Fruit fly (Drosophila melanogaster) whole organism, embryonic: ENCODE data around the gene RpL6.

Experiments
- Antp ChIP-seq: fragments of 200-800 bp; sonication (Bioruptor generic); optimal IDR thresholded peaks from 3 replicates; lab custom pipeline; 2016; ENCODE audit warnings: missing biosample characterization, missing genetic modification characterization
- BtbVII ChIP-seq: fragments of 200-800 bp; sonication (Bioruptor generic); optimal IDR thresholded peaks from 3 replicates; lab custom pipeline; 2017; ENCODE audit warnings: missing biosample characterization, mild to moderate bottlenecking, missing genetic modification characterization
- CG12104 ChIP-seq: fragments of 200-800 bp; sonication (Bioruptor generic); optimal IDR thresholded peaks from 3 replicates; lab custom pipeline; 2016; ENCODE audit warnings: missing biosample characterization, missing genetic modification characterization
- CG12219 ChIP-seq: fragments of 200-800 bp; sonication (Bioruptor generic); optimal IDR thresholded peaks from 3 replicates; lab custom pipeline; 2018; ENCODE audit warnings: missing biosample characterization, mild to moderate bottlenecking, missing genetic modification characterization
- CG12769 ChIP-seq: fragments of 200-800 bp; sonication (Bioruptor generic); optimal IDR thresholded peaks from 2 replicates; lab custom pipeline; 2019; ENCODE audit warnings: missing biosample characterization, mild to moderate bottlenecking, missing genetic modification characterization, moderate library complexity
- CG14667 ChIP-seq: fragments of 200-800 bp; sonication (Bioruptor generic); IDR thresholded peaks from 2 replicates; pipeline ENCODE4 v1.3.6; 2022; ENCODE audit warnings: missing biosample characterization, missing genetic modification characterization
- CG14710 ChIP-seq: fragments of 200-800 bp; sonication (Bioruptor generic); optimal IDR thresholded peaks from 3 replicates; lab custom pipeline; 2019; ENCODE audit warnings: missing biosample characterization, mild to moderate bottlenecking, missing genetic modification characterization, moderate library complexity
- CG15011 ChIP-seq: fragments of 200-800 bp; sonication (Bioruptor generic); optimal IDR thresholded peaks from 3 replicates; lab custom pipeline; 2018; ENCODE audit warnings: missing biosample characterization, mild to moderate bottlenecking, missing genetic modification characterization
- CG18011 ChIP-seq: fragments of 200-800 bp; sonication (Bioruptor generic); optimal IDR thresholded peaks from 2 replicates; lab custom pipeline; 2017; ENCODE audit warnings: missing biosample characterization, missing genetic modification characterization, mild to moderate bottlenecking, moderate library complexity, missing genotype
- CG18599 ChIP-seq: fragments of 200-800 bp; sonication (Bioruptor generic); optimal IDR thresholded peaks from 3 replicates; lab custom pipeline; 2017; ENCODE audit warnings: missing biosample characterization, missing genetic modification characterization, mild to moderate bottlenecking, moderate library complexity, missing genetic modification reagents
- CG2129 ChIP-seq: fragments of 200-800 bp; sonication (Bioruptor generic); IDR thresholded peaks from 2 replicates; pipeline ENCODE4 v1.3.6; 2022; ENCODE audit warnings: missing biosample characterization, missing genetic modification characterization; ENCODE audit not compliant: partially characterized antibody
- CG2202 ChIP-seq: fragments of 200-800 bp; sonication (Bioruptor generic); optimal IDR thresholded peaks from 2 replicates; lab custom pipeline; 2018; ENCODE audit warnings: missing biosample characterization, mild to moderate bottlenecking, missing genetic modification characterization
- CG30431 ChIP-seq: fragments of 200-800 bp; sonication (Bioruptor generic); optimal IDR thresholded peaks from 2 replicates; lab custom pipeline; 2017; ENCODE audit warnings: missing biosample characterization, missing genetic modification characterization
- CG31388 ChIP-seq: fragments of 200-800 bp; sonication (Bioruptor generic); optimal IDR thresholded peaks from 2 replicates; lab custom pipeline; 2016; ENCODE audit warnings: missing biosample characterization, missing genetic modification characterization
- CG3407 ChIP-seq: fragments of 200-800 bp; sonication (Bioruptor generic); optimal IDR thresholded peaks from 2 replicates; lab custom pipeline; 2018; ENCODE audit warnings: missing biosample characterization, mild to moderate bottlenecking, missing genetic modification characterization
- CG3847 ChIP-seq: fragments of 200-800 bp; sonication (Bioruptor generic); IDR thresholded peaks from 2 replicates; pipeline ENCODE4 v1.3.6; 2022; ENCODE audit warnings: missing biosample characterization, missing genetic modification characterization
- CG42726 ChIP-seq: fragments of 200-800 bp; sonication (Bioruptor generic); IDR thresholded peaks from 2 replicates; pipeline ENCODE4 v1.3.6; 2022; ENCODE audit warnings: missing biosample characterization, missing genetic modification characterization; ENCODE audit not compliant: partially characterized antibody
- CG4820 ChIP-seq: fragments of 200-800 bp; sonication (Bioruptor generic); optimal IDR thresholded peaks from 3 replicates; lab custom pipeline; 2016; ENCODE audit warnings: missing biosample characterization, missing genetic modification characterization
- CG6175 ChIP-seq: fragments of 200-800 bp; sonication (Bioruptor generic); IDR thresholded peaks from 3 replicates; pipeline ENCODE4 v1.3.6; 2022; ENCODE audit warnings: missing biosample characterization, missing genetic modification characterization
- CG6791 ChIP-seq: fragments of 200-800 bp; sonication (Bioruptor generic); IDR thresholded peaks from 3 replicates; pipeline ENCODE4 v1.3.6; 2022; ENCODE audit warnings: missing biosample characterization, missing genetic modification characterization; ENCODE audit not compliant: partially characterized antibody
- CG7556 ChIP-seq: fragments of 200-800 bp; sonication (Bioruptor generic); optimal IDR thresholded peaks from 2 replicates; lab custom pipeline; 2017; ENCODE audit warnings: missing biosample characterization, mild to moderate bottlenecking, missing genetic modification characterization
- CG8281 ChIP-seq: fragments of 200-800 bp; sonication (Bioruptor generic); optimal IDR thresholded peaks from 2 replicates; lab custom pipeline; 2018; ENCODE audit warnings: missing biosample characterization, mild to moderate bottlenecking, missing genetic modification characterization, moderate library complexity
- CG8765 ChIP-seq: fragments of 200-800 bp; sonication (Bioruptor generic); IDR thresholded peaks from 2 replicates; pipeline ENCODE4 v1.3.6; 2022; ENCODE audit warnings: missing biosample characterization, missing genetic modification characterization
- CG8944 ChIP-seq: fragments of 200-800 bp; sonication (Bioruptor generic); optimal IDR thresholded peaks from 3 replicates; lab custom pipeline; 2016; ENCODE audit warnings: missing biosample characterization, missing genetic modification characterization
- Chrac-16 ChIP-seq: fragments of 200-800 bp; sonication (Bioruptor generic); optimal IDR thresholded peaks from 3 replicates; lab custom pipeline; 2016; ENCODE audit warnings: missing biosample characterization, missing genetic modification characterization
- CrebB ChIP-seq: fragments of 200-800 bp; sonication (Bioruptor generic); optimal IDR thresholded peaks from 3 replicates; lab custom pipeline; 2018; ENCODE audit warnings: missing biosample characterization, mild to moderate bottlenecking, missing genetic modification characterization
- Dek ChIP-seq: fragments of 200-800 bp; sonication (Bioruptor generic); optimal IDR thresholded peaks from 3 replicates; lab custom pipeline; 2019; ENCODE audit warnings: missing biosample characterization, mild to moderate bottlenecking, missing genetic modification characterization, moderate library complexity
- Dip2 ChIP-seq: fragments of 200-800 bp; sonication (Bioruptor generic); IDR thresholded peaks from 2 replicates; pipeline ENCODE4 v1.3.6; 2022; ENCODE audit warnings: missing biosample characterization, missing genetic modification characterization
- E2f1 ChIP-seq: fragments of 200-800 bp; sonication (Bioruptor generic); IDR thresholded peaks from 2 replicates; pipeline ENCODE4 v1.3.6; 2022; ENCODE audit warnings: missing biosample characterization, missing genetic modification characterization
- HHEX ChIP-seq: fragments of 200-800 bp; sonication (Bioruptor generic); optimal IDR thresholded peaks from 3 replicates; lab custom pipeline; 2017; ENCODE audit warnings: missing biosample characterization, mild to moderate bottlenecking, missing genetic modification characterization, missing genetic modification reagents
- Med ChIP-seq: fragments of 200-800 bp; sonication (Bioruptor generic); peaks from one replicate; lab custom pipeline; 2016; ENCODE audit warnings: missing biosample characterization, missing genetic modification characterization, mild to moderate bottlenecking, inconsistent platforms, moderate library complexity
- Oaz ChIP-seq: fragments of 200-800 bp; sonication (Bioruptor generic); IDR thresholded peaks from 2 replicates; pipeline ENCODE4 v1.3.6; 2022; ENCODE audit warnings: missing biosample characterization, missing genetic modification characterization
- Vsx1 ChIP-seq: fragments of 200-800 bp; sonication (Bioruptor generic); optimal IDR thresholded peaks from 2 replicates; lab custom pipeline; 2017; ENCODE audit warnings: missing biosample characterization, mild to moderate bottlenecking, missing genetic modification characterization, missing genetic modification reagents
- aop ChIP-seq: fragments of 200-800 bp; sonication (Bioruptor generic); IDR thresholded peaks from 2 replicates; pipeline ENCODE4 v1.3.6; 2022; ENCODE audit warnings: missing biosample characterization, missing genetic modification characterization
- bcd ChIP-seq: fragments of 200-800 bp; sonication (Bioruptor generic); optimal IDR thresholded peaks from 2 replicates; lab custom pipeline; 2017; ENCODE audit warnings: missing biosample characterization, mild to moderate bottlenecking, missing genetic modification characterization
- cato ChIP-seq: fragments of 200-800 bp; sonication (Bioruptor generic); optimal IDR thresholded peaks from 2 replicates; lab custom pipeline; 2016; ENCODE audit warnings: missing biosample characterization, missing genetic modification characterization, borderline replicate concordance
- caup ChIP-seq: fragments of 200-800 bp; sonication (Bioruptor generic); optimal IDR thresholded peaks from 3 replicates; lab custom pipeline; 2017; ENCODE audit warnings: missing biosample characterization, mild to moderate bottlenecking, missing genetic modification characterization, moderate library complexity; ENCODE audit not compliant: severe bottlenecking
- ci ChIP-seq: fragments of 200-800 bp; sonication (Bioruptor generic); IDR thresholded peaks from 3 replicates; pipeline ENCODE4 v1.3.6; 2022; ENCODE audit warnings: missing biosample characterization, missing genetic modification characterization
- ems ChIP-seq: fragments of 200-800 bp; sonication (Bioruptor generic); optimal IDR thresholded peaks from 3 replicates; lab custom pipeline; 2016; ENCODE audit warnings: missing biosample characterization, missing genetic modification characterization
- en ChIP-seq: fragments of 200-800 bp; sonication (Bioruptor generic); optimal IDR thresholded peaks from 2 replicates; lab custom pipeline; 2016; ENCODE audit warnings: missing biosample characterization, missing genetic modification characterization
- exex ChIP-seq: fragments of 200-800 bp; sonication (Bioruptor generic); optimal IDR thresholded peaks from 4 replicates; lab custom pipeline; 2018; ENCODE audit warnings: missing biosample characterization, mild to moderate bottlenecking, missing genetic modification characterization, moderate library complexity
- gem ChIP-seq: fragments of 200-800 bp; sonication (Bioruptor generic); optimal IDR thresholded peaks from 2 replicates; lab custom pipeline; 2019; ENCODE audit warnings: missing biosample characterization, mild to moderate bottlenecking, missing genetic modification characterization, moderate library complexity
- ham ChIP-seq: fragments of 200-800 bp; sonication (Bioruptor generic); IDR thresholded peaks from 2 replicates; pipeline ENCODE4 v1.3.6; 2022; ENCODE audit warnings: missing biosample characterization, missing genetic modification characterization
- nau ChIP-seq: fragments of 200-800 bp; sonication (Bioruptor generic); optimal IDR thresholded peaks from 3 replicates; lab custom pipeline; 2017; ENCODE audit warnings: missing biosample characterization, mild to moderate bottlenecking, missing genetic modification characterization, missing genetic modification reagents
- salm ChIP-seq: fragments of 200-800 bp; sonication (Bioruptor generic); optimal IDR thresholded peaks from 2 replicates; lab custom pipeline; 2018; ENCODE audit warnings: missing biosample characterization, mild to moderate bottlenecking, missing genetic modification characterization
- sc ChIP-seq, 3 experiments: fragments of >200 bp in 2 of 3; fragments of 200-800 bp in 1 of 3; sonication (Bioruptor generic) in 1 of 3; optimal IDR thresholded peaks; 2 replicates in 2 of 3; 3 replicates in 1 of 3; lab custom pipeline; 2017; ENCODE audit warnings: mild to moderate bottlenecking in 1 of 3, missing biosample characterization in 1 of 3, missing genetic modification characterization in 1 of 3, missing genetic modification reagents in 1 of 3
- tio ChIP-seq: fragments of 200-800 bp; sonication (Bioruptor generic); optimal IDR thresholded peaks from 2 replicates; lab custom pipeline; 2017; ENCODE audit warnings: missing biosample characterization, missing genetic modification characterization, inconsistent platforms
- tll ChIP-seq, 2 experiments: fragments of 200-800 bp in 1 of 2; fragments of >200 bp in 1 of 2; sonication (Bioruptor generic) in 1 of 2; optimal IDR thresholded peaks; 2 replicates each; lab custom pipeline; 2017 to 2019; ENCODE audit warnings: missing biosample characterization in 2 of 2, missing genetic modification characterization in 2 of 2, mild to moderate bottlenecking in 1 of 2, moderate library complexity in 1 of 2
- trem ChIP-seq: fragments of 200-800 bp; optimal IDR thresholded peaks from 3 replicates; lab custom pipeline; 2019; ENCODE audit warnings: missing biosample characterization, mild to moderate bottlenecking, missing genetic modification characterization, moderate library complexity

RpL6 gene

DNA sequence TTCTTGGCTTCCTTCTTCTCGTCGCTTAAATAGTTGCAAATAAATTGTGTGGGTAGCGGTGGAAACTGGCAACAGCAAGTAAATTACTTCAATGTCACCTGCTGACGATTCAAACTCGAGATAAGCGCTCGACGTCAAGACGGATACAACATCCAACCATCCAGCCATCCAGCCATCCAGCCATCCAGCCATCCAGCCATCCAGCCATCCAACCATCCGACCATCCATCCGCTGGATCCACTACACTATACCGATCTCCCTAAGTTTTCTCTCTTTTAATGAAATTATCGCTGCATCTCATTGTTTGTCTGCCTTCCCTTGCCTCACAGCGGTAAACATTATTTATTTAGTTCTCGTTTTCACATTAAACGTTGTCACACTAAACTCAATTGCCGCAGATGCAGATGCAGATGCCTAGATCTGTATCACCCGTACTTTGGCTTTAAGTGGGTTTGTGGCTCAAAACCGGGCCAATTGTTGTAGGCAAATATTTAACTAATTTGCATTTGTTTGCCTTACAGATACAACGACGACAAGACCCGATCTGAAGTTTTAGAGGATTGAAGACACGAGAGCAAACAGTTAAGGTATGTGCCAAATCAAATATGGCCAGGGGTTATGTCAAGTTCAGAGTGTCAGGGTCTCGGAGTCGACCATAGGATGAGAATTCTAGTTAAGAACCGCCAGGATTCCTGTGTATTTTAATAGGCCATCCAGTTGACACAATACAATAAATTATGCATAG is 47.1 kb downstream of the RpL6 start (continued):
- no peak for TF ChIP-seq CG3847 (GFP tag; lab: Robert Waterston, UW)
- TF ChIP-seq ham, result no peak
- no peak for TF ChIP-seq bcd (GFP tag; lab: Kevin White, UChicago)
- no peak for TF ChIP-seq CG12219 (GFP tag; lab: Kevin White, UChicago)
- TF ChIP-seq CG12769 (tag; lab: Kevin White, UChicago), result no peak
- no peak for TF ChIP-seq tio (GFP tag; lab: Kevin White, UChicago)
- no peak for TF ChIP-seq CG31388 (GFP tag; lab: Kevin White, UChicago)
- TF ChIP-seq caup, result no peak
- no peak for TF ChIP-seq nau (GFP tag; lab: Kevin White, UChicago)
- no peak for TF ChIP-seq ems (GFP tag; lab: Kevin White, UChicago)
- no peak for TF ChIP-seq CG30431 (GFP tag; lab: Kevin White, UChicago)
- no peak for TF ChIP-seq CG3407 (GFP tag; lab: Kevin White, UChicago)
- no peak for TF ChIP-seq Dip2 (GFP tag; lab: Robert Waterston, UW)
- no peak for TF ChIP-seq aop
- peak; percentile 95 for TF ChIP-seq CG8281 (tag; lab: Kevin White, UChicago)
- TF ChIP-seq CG14667 (GFP tag; lab: Robert Waterston, UW), result no peak
- no peak for TF ChIP-seq CG6175 (GFP tag; lab: Robert Waterston, UW)
- no peak for TF ChIP-seq Antp (GFP tag; lab: Kevin White, UChicago)
- TF ChIP-seq E2f1, result no peak
- TF ChIP-seq CG2202 (tag; lab: Kevin White, UChicago), result peak; percentile 26
- peak; percentile 20 for TF ChIP-seq gem
- TF ChIP-seq Med (GFP tag; lab: Kevin White, UChicago), result no peak
- TF ChIP-seq en (GFP tag; lab: Kevin White, UChicago), result no peak
- TF ChIP-seq CG7556 (GFP tag; lab: Kevin White, UChicago), result no peak
- TF ChIP-seq sc (optimal IDR thresholded peaks at IDR 0.05; lab: Kevin White, UChicago), result no peak
- no peak for TF ChIP-seq sc (GFP tag; optimal IDR thresholded peaks at IDR 0.05; lab: Kevin White, UChicago)
- TF ChIP-seq cato (GFP tag; lab: Kevin White, UChicago), result no peak
- no peak for TF ChIP-seq Oaz (GFP tag; lab: Robert Waterston, UW)
- no peak for TF ChIP-seq CG42726 (GFP tag; lab: Robert Waterston, UW)
- no peak for TF ChIP-seq HHEX (GFP tag; lab: Kevin White, UChicago)
- no peak for TF ChIP-seq salm (tag; lab: Kevin White, UChicago)
- TF ChIP-seq Vsx1, result no peak
- no peak for TF ChIP-seq BtbVII (GFP tag; lab: Kevin White, UChicago)
- TF ChIP-seq Dek (tag; lab: Kevin White, UChicago), result no peak
- TF ChIP-seq CG15011 (GFP tag; lab: Kevin White, UChicago), result no peak
- no peak for TF ChIP-seq Chrac-16
- no peak for TF ChIP-seq ci (GFP tag; lab: Robert Waterston, UW)
- TF ChIP-seq CG14710 (tag; lab: Kevin White, UChicago), result peak; percentile 31
- no peak for TF ChIP-seq CG8765 (GFP tag; lab: Robert Waterston, UW)
- TF ChIP-seq CG4820, result no peak
- peak in 1 of 2 experiments; percentile 67 for TF ChIP-seq tll (GFP tag; optimal IDR thresholded peaks at IDR 0.05; lab: Kevin White, UChicago)
- TF ChIP-seq CG18599 (GFP tag; lab: Kevin White, UChicago), result no peak
- no peak for TF ChIP-seq CG6791 (GFP tag; lab: Robert Waterston, UW)
- no peak for TF ChIP-seq trem (tag; lab: Kevin White, UChicago)
- no peak for TF ChIP-seq CrebB (tag; lab: Kevin White, UChicago)
- TF ChIP-seq CG8944, result no peak
- no peak for TF ChIP-seq CG12104 (GFP tag; lab: Kevin White, UChicago)
- TF ChIP-seq exex (tag; lab: Kevin White, UChicago), result no peak
- TF ChIP-seq CG18011 (GFP tag; lab: Kevin White, UChicago), result no peak
- no peak for TF ChIP-seq CG2129 (GFP tag; lab: Robert Waterston, UW)
